Fruit fly (Drosophila melanogaster) whole organism: Measurements from ENCODE around the gene Lipt2.

ENCODE experiments used
- CG8478 ChIP-seq: fragments of >200 bp; optimal IDR thresholded peaks from 2 replicates; lab custom pipeline; 2018; ENCODE audit warnings: inconsistent platforms
- Dll ChIP-seq: fragments of >200 bp; optimal IDR thresholded peaks from 2 replicates; lab custom pipeline; 2017
- EcR ChIP-seq, 2 experiments: fragments of >200 bp; optimal IDR thresholded peaks; 2 replicates each; lab custom pipeline; 2017; ENCODE audit warnings: missing biosample characterization in 2 of 2, missing genetic modification characterization in 2 of 2, missing genetic modification reagents in 2 of 2
- pan ChIP-seq: fragments of >200 bp; optimal IDR thresholded peaks from 2 replicates; lab custom pipeline; 2017
- psq ChIP-seq: fragments of >200 bp; optimal IDR thresholded peaks from 2 replicates; lab custom pipeline; 2017
- usp ChIP-seq: fragments of >200 bp; optimal IDR thresholded peaks from 2 replicates; lab custom pipeline; 2017; ENCODE audit warnings: missing biosample characterization, missing genetic modification characterization, mixed read lengths

DNA sequence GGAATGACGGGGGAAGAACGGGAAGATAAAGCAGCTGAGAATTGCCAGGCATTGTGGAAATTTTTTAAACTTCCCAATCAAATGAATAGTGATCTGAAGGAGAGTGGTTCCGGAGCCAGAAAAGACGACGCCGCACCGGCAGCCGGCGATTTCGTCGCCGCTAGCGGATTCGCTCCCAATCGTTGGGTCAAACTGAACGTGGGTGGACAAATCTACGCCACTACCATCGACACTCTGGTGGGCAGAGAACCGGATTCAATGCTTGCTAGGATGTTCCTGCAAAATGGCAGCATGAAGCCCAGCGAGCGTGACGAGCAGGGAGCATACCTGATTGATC lies 36.7 kb downstream of the Lipt2 start, which contains the start of gene CG14647:
- no peak for TF ChIP-seq pan (lab: Kevin White, UChicago)
- TF ChIP-seq CG8478 (lab: Kevin White, UChicago), result no peak
- TF ChIP-seq Dll, result no peak
- TF ChIP-seq usp, result no peak
- TF ChIP-seq psq, result no peak
- no peak for TF ChIP-seq EcR (GFP tag; optimal IDR thresholded peaks at IDR 0.05; lab: Kevin White, UChicago)
